Worm (Caenorhabditis elegans): Measurements from ENCODE around the gene Y66A7A.4.

ce11 chrIII:11611618-11612247 lies 674 bp upstream of the Y66A7A.4 start:
- no peak for TF ChIP-seq drap-1 (GFP tag; optimal IDR thresholded peaks at IDR 0.05)
- no peak for TF ChIP-seq elt-3 (tag; optimal IDR thresholded peaks at IDR 0.05)
- TF ChIP-seq nhr-28 (tag; optimal IDR thresholded peaks at IDR 0.05): no peak
- no peak for TF ChIP-seq snpc-4 (tag; optimal IDR thresholded peaks at IDR 0.05)
- TF ChIP-seq blmp-1 (tag; optimal IDR thresholded peaks at IDR 0.05): no peak
- no peak for TF ChIP-seq unc-62 (GFP tag; optimal IDR thresholded peaks at IDR 0.05)
- TF ChIP-seq cnd-1 (tag; optimal IDR thresholded peaks at IDR 0.05): no peak
- TF ChIP-seq nhr-12 (tag; optimal IDR thresholded peaks at IDR 0.05): no peak
- TF ChIP-seq lin-13 (tag; optimal IDR thresholded peaks at IDR 0.05): no peak
- TF ChIP-seq nhr-237 (tag; optimal IDR thresholded peaks at IDR 0.05): no peak
